Worm (Caenorhabditis elegans) whole organism, early embryonic: ENCODE measurements around the gene idpp-5.
A peak's percentile ranks its signal among the peaks of the same experiment; 100 is the strongest.

ENCODE experiments used
- B0310.2 ChIP-seq: sonication (generic microtip); optimal IDR thresholded peaks from 2 replicates; lab custom pipeline; 2016; ENCODE audit warnings: mild to moderate bottlenecking, missing genetic modification characterization, missing compliant biosample characterization
- F13C5.2 ChIP-seq: sonication (generic microtip); optimal IDR thresholded peaks from 2 replicates; lab custom pipeline; 2017; ENCODE audit warnings: mild to moderate bottlenecking, missing genetic modification characterization, inconsistent platforms, missing compliant biosample characterization
- aly-1 ChIP-seq: sonication (generic microtip); optimal IDR thresholded peaks from 2 replicates; lab custom pipeline; 2016; ENCODE audit warnings: missing genetic modification characterization, missing compliant biosample characterization
- ama-1 ChIP-seq: fragments of 150-350 bp; optimal IDR thresholded peaks from 2 replicates; lab custom pipeline; 2014
- ceh-13 ChIP-seq: fragments of 200-800 bp; sonication (Bioruptor generic); optimal IDR thresholded peaks from 2 replicates; lab custom pipeline; 2018; ENCODE audit warnings: mild to moderate bottlenecking, missing genetic modification characterization, missing compliant biosample characterization
- ceh-36 ChIP-seq: sonication (generic microtip); optimal IDR thresholded peaks from 2 replicates; lab custom pipeline; 2016; ENCODE audit warnings: missing genetic modification characterization, inconsistent platforms, missing compliant biosample characterization
- ets-7 ChIP-seq: sonication (generic microtip); optimal IDR thresholded peaks from 2 replicates; lab custom pipeline; 2016; ENCODE audit warnings: missing genotype, missing genetic modification characterization, missing compliant biosample characterization
- flt-1 ChIP-seq: fragments of 200-800 bp; sonication (Bioruptor generic); IDR thresholded peaks from 2 replicates; pipeline ENCODE4 v1.3.6; 2022; ENCODE audit warnings: missing genetic modification characterization, missing compliant biosample characterization
- hmbx-1 ChIP-seq: sonication (generic microtip); optimal IDR thresholded peaks from 2 replicates; lab custom pipeline; 2016; ENCODE audit warnings: mild to moderate bottlenecking, missing genetic modification characterization, missing compliant biosample characterization
- hmg-4 ChIP-seq: fragments of 200-800 bp; sonication (Bioruptor generic); optimal IDR thresholded peaks from 2 replicates; lab custom pipeline; 2018; ENCODE audit warnings: mild to moderate bottlenecking, missing genetic modification characterization, missing compliant biosample characterization
- hnd-1 ChIP-seq: sonication (generic microtip); optimal IDR thresholded peaks from 2 replicates; lab custom pipeline; 2016; ENCODE audit warnings: missing genetic modification characterization, missing compliant biosample characterization
- pes-1 ChIP-seq: fragments of 200-800 bp; sonication (Bioruptor generic); IDR thresholded peaks from 2 replicates; pipeline ENCODE4 v1.3.6; 2022; ENCODE audit warnings: missing genetic modification reagents, missing genetic modification characterization, missing compliant biosample characterization
- scrt-1 ChIP-seq: fragments of 200-800 bp; sonication (Bioruptor generic); IDR thresholded peaks from 2 replicates; pipeline ENCODE4 v1.3.6; 2022; ENCODE audit warnings: missing genetic modification characterization, missing compliant biosample characterization
- sea-1 ChIP-seq: fragments of 200-800 bp; sonication (Bioruptor generic); conservative IDR thresholded peaks from 2 replicates; pipeline ENCODE4 v1.3.6; 2022; ENCODE audit warnings: missing genetic modification characterization, missing compliant biosample characterization
- tbx-11 ChIP-seq: fragments of 200-800 bp; sonication (Bioruptor generic); IDR thresholded peaks from 2 replicates; pipeline ENCODE4 v1.3.6; 2022; ENCODE audit warnings: missing genetic modification characterization, missing compliant biosample characterization
- tbx-37 ChIP-seq: fragments of 200-800 bp; sonication (Bioruptor generic); conservative IDR thresholded peaks from 2 replicates; pipeline ENCODE4 v1.3.6; 2022; ENCODE audit warnings: missing genetic modification reagents, missing genetic modification characterization, missing compliant biosample characterization
- tra-4 ChIP-seq: sonication (generic microtip); optimal IDR thresholded peaks from 2 replicates; lab custom pipeline; 2017; ENCODE audit warnings: missing genetic modification characterization, missing compliant biosample characterization

idpp-5 gene

ce11 chrX:3824443-3824842 is 31.8 kb upstream of the idpp-5 start:
- no peak for TF ChIP-seq B0310.2 (tag; lab: Kevin White, UChicago)

- no peak for TF ChIP-seq sea-1 (GFP tag; lab: Robert Waterston, UW)
- TF ChIP-seq hnd-1 (tag; lab: Kevin White, UChicago): no peak
- TF ChIP-seq tra-4: no peak
- TF ChIP-seq tbx-11: no peak
- TF ChIP-seq F13C5.2 (tag; lab: Kevin White, UChicago): no peak
- no peak for TF ChIP-seq tbx-37 (GFP tag; lab: Robert Waterston, UW)
- no peak for TF ChIP-seq hmg-4 (GFP tag; lab: Kevin White, UChicago)
- no peak for TF ChIP-seq ets-7 (tag; lab: Kevin White, UChicago)
- TF ChIP-seq hmbx-1 (tag; lab: Kevin White, UChicago): no peak
- no peak for TF ChIP-seq B0310.2 (tag; lab: Kevin White, UChicago)
- no peak for TF ChIP-seq ceh-36 (tag; lab: Kevin White, UChicago)
- no peak for TF ChIP-seq ama-1 (lab: Kevin White, UChicago)
- TF ChIP-seq flt-1 (GFP tag; lab: Robert Waterston, UW): no peak
- no peak for TF ChIP-seq pes-1
- no peak for TF ChIP-seq ceh-13 (GFP tag; lab: Kevin White, UChicago)
- no peak for TF ChIP-seq scrt-1
Observed at ce11 chrX:3823869-3824268, 31.3 kb upstream of the idpp-5 start.

- TF ChIP-seq tbx-37 (GFP tag; lab: Robert Waterston, UW) (no peak), F13C5.2 (tag; lab: Kevin White, UChicago) (no peak), sea-1 (GFP tag; lab: Robert Waterston, UW) (no peak), pes-1 (no peak), hnd-1 (tag; lab: Kevin White, UChicago) (no peak), tbx-11 (no peak), tra-4 (no peak), B0310.2 (tag; lab: Kevin White, UChicago) (no peak), ama-1 (lab: Kevin White, UChicago) (no peak), flt-1 (GFP tag; lab: Robert Waterston, UW) (no peak), aly-1 (tag; lab: Kevin White, UChicago) (no peak), ets-7 (tag; lab: Kevin White, UChicago) (no peak)
Observed at ce11 chrX:3822061-3822460, 29.4 kb upstream of the idpp-5 start.

- TF ChIP-seq scrt-1: 0 out of 2 replicates have a peak, but pooled peaks have one; percentile 27
- no peak for TF ChIP-seq ets-7 (tag; lab: Kevin White, UChicago)
Observed at ce11 chrX:3821609-3822008, 29.0 kb upstream of the idpp-5 start.

- no peak for TF ChIP-seq B0310.2 (tag; lab: Kevin White, UChicago)
- no peak for TF ChIP-seq pes-1
- no peak for TF ChIP-seq flt-1 (GFP tag; lab: Robert Waterston, UW)
- TF ChIP-seq aly-1 (tag; lab: Kevin White, UChicago): no peak
- TF ChIP-seq tbx-37 (GFP tag; lab: Robert Waterston, UW): no peak
- no peak for TF ChIP-seq ama-1 (lab: Kevin White, UChicago)
- TF ChIP-seq tra-4: no peak
- no peak for TF ChIP-seq F13C5.2 (tag; lab: Kevin White, UChicago)
- TF ChIP-seq ceh-36 (tag; lab: Kevin White, UChicago): no peak
- TF ChIP-seq hnd-1 (tag; lab: Kevin White, UChicago): no peak
- TF ChIP-seq sea-1 (GFP tag; lab: Robert Waterston, UW): no peak
- no peak for TF ChIP-seq ets-7 (tag; lab: Kevin White, UChicago)
- TF ChIP-seq ceh-13 (GFP tag; lab: Kevin White, UChicago): no peak
Observed at ce11 chrX:3820666-3821065, 28.1 kb upstream of the idpp-5 start.

- no peak for TF ChIP-seq pes-1
- no peak for TF ChIP-seq B0310.2 (tag; lab: Kevin White, UChicago)
- no peak for TF ChIP-seq ama-1 (lab: Kevin White, UChicago)
- no peak for TF ChIP-seq scrt-1
- no peak for TF ChIP-seq tbx-37 (GFP tag; lab: Robert Waterston, UW)
- TF ChIP-seq hmg-4 (GFP tag; lab: Kevin White, UChicago): no peak
- no peak for TF ChIP-seq ceh-36 (tag; lab: Kevin White, UChicago)
- no peak for TF ChIP-seq flt-1 (GFP tag; lab: Robert Waterston, UW)
- TF ChIP-seq aly-1 (tag; lab: Kevin White, UChicago): no peak
- no peak for TF ChIP-seq hnd-1 (tag; lab: Kevin White, UChicago)
- TF ChIP-seq ceh-13 (GFP tag; lab: Kevin White, UChicago): no peak
- TF ChIP-seq tbx-11: no peak
- TF ChIP-seq F13C5.2 (tag; lab: Kevin White, UChicago): no peak
- no peak for TF ChIP-seq hmbx-1 (tag; lab: Kevin White, UChicago)
- TF ChIP-seq tra-4: no peak
- TF ChIP-seq ets-7 (tag; lab: Kevin White, UChicago): no peak
- no peak for TF ChIP-seq sea-1 (GFP tag; lab: Robert Waterston, UW)
Observed at ce11 chrX:3819697-3820096, 27.1 kb upstream of the idpp-5 start.

- TF ChIP-seq hmbx-1 (tag; lab: Kevin White, UChicago) (no peak), tbx-37 (GFP tag; lab: Robert Waterston, UW) (no peak), ceh-36 (tag; lab: Kevin White, UChicago) (no peak), aly-1 (tag; lab: Kevin White, UChicago) (no peak), ama-1 (lab: Kevin White, UChicago) (no peak), hnd-1 (tag; lab: Kevin White, UChicago) (no peak), sea-1 (GFP tag; lab: Robert Waterston, UW) (no peak), flt-1 (GFP tag; lab: Robert Waterston, UW) (no peak), F13C5.2 (tag; lab: Kevin White, UChicago) (no peak), tbx-11 (no peak), scrt-1 (no peak), ets-7 (tag; lab: Kevin White, UChicago) (no peak), hmg-4 (GFP tag; lab: Kevin White, UChicago) (no peak)
Observed at ce11 chrX:3818856-3819524, 26.4 kb upstream of the idpp-5 start.
